Worm (Caenorhabditis elegans) whole organism, late embryonic: Measurements from ENCODE around the gene F55B11.5.

ENCODE experiments used
- C08G9.2 ChIP-seq: sonication (generic microtip); optimal IDR thresholded peaks from 2 replicates; lab custom pipeline; 2016; ENCODE audit warnings: mild to moderate bottlenecking, missing genetic modification characterization, moderate library complexity, missing compliant biosample characterization
- K09A11.1 ChIP-seq: sonication (generic microtip); optimal IDR thresholded peaks from 2 replicates; lab custom pipeline; 2017; ENCODE audit warnings: antibody characterized with exemption, mild to moderate bottlenecking, missing genetic modification characterization, missing compliant biosample characterization; ENCODE audit not compliant: insufficient read depth
- T23F11.4 ChIP-seq: fragments of 200-800 bp; sonication (Bioruptor generic); optimal IDR thresholded peaks from 2 replicates; lab custom pipeline; 2018; ENCODE audit warnings: mild to moderate bottlenecking, missing genetic modification characterization, missing compliant biosample characterization
- ahr-1 ChIP-seq: sonication (generic microtip); optimal IDR thresholded peaks from 2 replicates; lab custom pipeline; 2016; ENCODE audit warnings: missing genetic modification characterization, missing compliant biosample characterization
- ceh-14 ChIP-seq: sonication (generic microtip); optimal IDR thresholded peaks from 2 replicates; lab custom pipeline; 2016; ENCODE audit warnings: missing genotype, missing genetic modification characterization, missing compliant biosample characterization
- ceh-18 ChIP-seq: sonication (generic microtip); optimal IDR thresholded peaks from 2 replicates; lab custom pipeline; 2016; ENCODE audit warnings: missing genetic modification characterization, missing compliant biosample characterization
- ceh-22 ChIP-seq: sonication (generic microtip); optimal IDR thresholded peaks from 2 replicates; lab custom pipeline; 2017; ENCODE audit warnings: missing biosample characterization, missing genetic modification characterization
- ceh-31 ChIP-seq: sonication (generic microtip); optimal IDR thresholded peaks from 2 replicates; lab custom pipeline; 2016; ENCODE audit warnings: missing genetic modification characterization, missing compliant biosample characterization
- ceh-34 ChIP-seq: sonication (generic microtip); optimal IDR thresholded peaks from 2 replicates; lab custom pipeline; 2016; ENCODE audit warnings: mild to moderate bottlenecking, missing genetic modification characterization, missing compliant biosample characterization
- ceh-45 ChIP-seq: fragments of 200-800 bp; sonication (Bioruptor generic); IDR thresholded peaks from 2 replicates; pipeline ENCODE4 v1.3.6; 2022; ENCODE audit warnings: missing genetic modification reagents, missing genetic modification characterization, missing compliant biosample characterization
- ceh-9 ChIP-seq: sonication (generic microtip); optimal IDR thresholded peaks from 2 replicates; lab custom pipeline; 2016; ENCODE audit warnings: mild to moderate bottlenecking, missing genetic modification characterization, inconsistent platforms, missing compliant biosample characterization
- elt-2 ChIP-seq: sonication (generic microtip); optimal IDR thresholded peaks from 2 replicates; lab custom pipeline; 2016; ENCODE audit warnings: missing genetic modification reagents, missing genetic modification characterization, missing compliant biosample characterization
- elt-4 ChIP-seq: sonication (generic microtip); optimal IDR thresholded peaks from 2 replicates; lab custom pipeline; 2016; ENCODE audit warnings: missing genetic modification characterization, missing compliant biosample characterization
- ets-4 ChIP-seq: sonication (generic microtip); optimal IDR thresholded peaks from 2 replicates; lab custom pipeline; 2016; ENCODE audit warnings: missing genetic modification characterization, missing compliant biosample characterization
- fkh-6 ChIP-seq: sonication (generic microtip); optimal IDR thresholded peaks from 2 replicates; lab custom pipeline; 2016; ENCODE audit warnings: missing genetic modification characterization, missing compliant biosample characterization
- gmeb-2 ChIP-seq: sonication (generic microtip); optimal IDR thresholded peaks from 2 replicates; lab custom pipeline; 2016; ENCODE audit warnings: missing genetic modification characterization, inconsistent platforms, missing compliant biosample characterization
- hlh-8 ChIP-seq: sonication (generic microtip); optimal IDR thresholded peaks from 2 replicates; lab custom pipeline; 2016; ENCODE audit warnings: missing genotype, missing genetic modification characterization, missing compliant biosample characterization
- lim-6 ChIP-seq: sonication (generic microtip); optimal IDR thresholded peaks from 2 replicates; lab custom pipeline; 2016; ENCODE audit warnings: missing genetic modification characterization, missing compliant biosample characterization
- lin-11 ChIP-seq: fragments of 200-800 bp; sonication (Bioruptor generic); optimal IDR thresholded peaks from 2 replicates; lab custom pipeline; 2018; ENCODE audit warnings: mild to moderate bottlenecking, missing genetic modification characterization, missing compliant biosample characterization
- madf-2 ChIP-seq: sonication (generic microtip); optimal IDR thresholded peaks from 2 replicates; lab custom pipeline; 2017; ENCODE audit warnings: missing genetic modification characterization, missing compliant biosample characterization
- odd-2 ChIP-seq: sonication (generic microtip); optimal IDR thresholded peaks from 2 replicates; lab custom pipeline; 2017; ENCODE audit warnings: antibody characterized with exemption, mild to moderate bottlenecking, missing genetic modification characterization, missing compliant biosample characterization
- pax-1 ChIP-seq: fragments of 150-350 bp; optimal IDR thresholded peaks from 2 replicates; lab custom pipeline; 2014; ENCODE audit warnings: missing biosample characterization, missing genetic modification characterization
- pha-2 ChIP-seq: sonication (generic microtip); optimal IDR thresholded peaks from 2 replicates; lab custom pipeline; 2017; ENCODE audit warnings: mild to moderate bottlenecking, missing genetic modification characterization, missing compliant biosample characterization
- pros-1 ChIP-seq: fragments of 150-350 bp; optimal IDR thresholded peaks from 2 replicates; lab custom pipeline; 2014; ENCODE audit warnings: missing biosample characterization, missing genetic modification reagents, missing genetic modification characterization
- rnt-1 ChIP-seq: sonication (generic microtip); optimal IDR thresholded peaks from 2 replicates; lab custom pipeline; 2016; ENCODE audit warnings: missing genetic modification characterization, missing compliant biosample characterization
- sdc-2 ChIP-seq: sonication (generic microtip); optimal IDR thresholded peaks from 2 replicates; lab custom pipeline; 2016; ENCODE audit warnings: missing genotype, missing genetic modification characterization, missing compliant biosample characterization
- tbx-2 ChIP-seq: sonication (generic microtip); optimal IDR thresholded peaks from 2 replicates; lab custom pipeline; 2016; ENCODE audit warnings: missing genetic modification characterization, missing compliant biosample characterization
- ttx-3 ChIP-seq: sonication (generic microtip); optimal IDR thresholded peaks from 2 replicates; lab custom pipeline; 2016; ENCODE audit warnings: missing genetic modification reagents, missing genetic modification characterization, missing compliant biosample characterization
- unc-3 ChIP-seq, 2 experiments: fragments of 200-800 bp in 1 of 2; sonication (Bioruptor generic) in 1 of 2; sonication (generic microtip) in 1 of 2; conservative IDR thresholded peaks in 1 of 2; optimal IDR thresholded peaks in 1 of 2; 2 replicates each; pipeline versions ENCODE4 v1.3.6 to Lab custom; 2016 to 2022; ENCODE audit warnings: missing compliant biosample characterization in 2 of 2, missing genetic modification characterization in 2 of 2, missing genetic modification reagents in 1 of 2
- unc-55 ChIP-seq: sonication (generic microtip); optimal IDR thresholded peaks from 2 replicates; lab custom pipeline; 2017; ENCODE audit warnings: missing biosample characterization, missing genetic modification reagents, missing genetic modification characterization
- ztf-16 ChIP-seq: sonication (generic microtip); optimal IDR thresholded peaks from 2 replicates; lab custom pipeline; 2017; ENCODE audit warnings: missing genetic modification characterization, missing compliant biosample characterization

F55B11.5 gene

DNA sequence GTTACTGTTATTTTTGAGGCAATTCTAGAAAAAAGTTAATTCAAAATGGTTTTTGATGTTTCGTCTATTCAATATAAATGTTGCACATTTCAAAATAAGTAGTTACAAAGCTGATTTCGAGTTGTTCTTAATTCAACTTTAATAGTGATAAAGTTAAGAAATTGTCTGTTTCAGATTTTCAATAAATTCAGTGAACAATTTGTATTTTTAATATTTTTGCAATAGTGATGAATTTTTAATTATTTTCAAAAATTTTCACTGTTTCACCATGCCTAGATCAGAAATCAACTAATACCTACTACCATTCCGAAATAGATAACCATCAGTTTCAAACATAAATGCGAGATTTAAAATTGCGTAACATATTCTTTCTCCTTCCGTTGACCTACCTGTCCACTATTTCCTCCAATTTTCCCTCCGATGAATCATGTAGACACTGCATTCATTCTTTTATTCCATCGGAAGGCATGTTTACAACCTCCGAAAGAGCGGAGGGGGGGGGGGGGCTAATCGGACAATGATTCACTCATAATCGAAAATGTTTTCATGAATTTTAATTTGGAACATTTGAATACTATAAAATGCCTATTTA lies 37.4 kb upstream of the F55B11.5 start:
- TF ChIP-seq ceh-18 (tag; lab: Kevin White, UChicago) (no peak), ets-4 (tag; lab: Kevin White, UChicago) (no peak), pros-1 (no peak), hlh-8 (tag; lab: Kevin White, UChicago) (no peak), tbx-2 (tag; lab: Kevin White, UChicago) (no peak), fkh-6 (tag; lab: Kevin White, UChicago) (no peak), madf-2 (tag; lab: Kevin White, UChicago) (no peak), unc-3 (GFP tag; conservative IDR thresholded peaks at IDR 0.05; lab: Robert Waterston, UW) (no peak), unc-3 (tag; optimal IDR thresholded peaks at IDR 0.05; lab: Kevin White, UChicago) (no peak), ttx-3 (no peak), ceh-14 (tag; lab: Kevin White, UChicago) (no peak), gmeb-2 (no peak), pha-2 (tag; lab: Kevin White, UChicago) (no peak), lim-6 (no peak)

DNA sequence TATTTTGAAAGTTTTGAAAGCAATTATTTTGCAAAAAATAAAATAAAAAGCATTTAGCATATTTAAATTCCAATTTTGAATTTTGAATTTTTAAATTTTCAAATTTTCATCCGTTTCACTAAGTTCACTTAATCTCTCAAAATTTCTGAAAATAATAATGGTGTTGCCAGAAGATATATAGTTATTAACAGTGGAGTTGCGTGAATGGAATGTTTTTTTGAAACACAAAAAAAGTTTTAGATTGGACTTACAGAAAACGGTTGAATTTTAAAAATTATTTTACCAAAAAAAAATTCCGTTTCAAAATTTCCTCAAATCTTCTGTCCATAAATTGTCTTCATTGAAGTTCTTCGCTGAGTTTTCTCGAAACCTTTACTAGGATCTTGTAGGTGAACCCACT lies 36.2 kb upstream of the F55B11.5 start:
- no peak for TF ChIP-seq madf-2 (tag; lab: Kevin White, UChicago)
- TF ChIP-seq ceh-34 (tag; lab: Kevin White, UChicago) = no peak

DNA sequence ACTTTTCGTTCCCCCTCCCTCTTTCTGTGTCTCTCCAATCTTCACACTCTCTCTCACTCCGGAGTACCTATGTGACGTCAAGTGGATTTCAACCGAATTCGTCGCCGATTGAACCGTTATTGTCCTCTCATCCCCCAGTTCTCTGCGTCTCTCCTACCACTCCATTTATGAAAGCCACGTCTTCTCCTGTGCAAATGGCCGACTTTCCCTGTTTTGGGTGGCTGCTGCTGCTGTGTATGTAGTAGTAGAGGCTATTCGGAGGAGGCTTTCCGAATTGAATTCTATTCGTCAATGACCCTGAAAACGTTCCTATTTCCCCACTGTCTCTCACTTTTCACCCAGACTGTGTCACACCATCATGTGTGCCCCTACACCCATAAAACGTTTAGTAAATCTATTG lies 35.7 kb upstream of the F55B11.5 start:
- TF ChIP-seq pros-1 (peak; percentile 48), hlh-8 (tag; lab: Kevin White, UChicago) (no peak), odd-2 (tag; lab: Kevin White, UChicago) (no peak), K09A11.1 (tag; lab: Kevin White, UChicago) (no peak), ceh-31 (tag; lab: Kevin White, UChicago) (peak; percentile 31), lin-11 (tag; lab: Kevin White, UChicago) (no peak)
- TF ChIP-seq, all 69 proteins: peak for 2

DNA sequence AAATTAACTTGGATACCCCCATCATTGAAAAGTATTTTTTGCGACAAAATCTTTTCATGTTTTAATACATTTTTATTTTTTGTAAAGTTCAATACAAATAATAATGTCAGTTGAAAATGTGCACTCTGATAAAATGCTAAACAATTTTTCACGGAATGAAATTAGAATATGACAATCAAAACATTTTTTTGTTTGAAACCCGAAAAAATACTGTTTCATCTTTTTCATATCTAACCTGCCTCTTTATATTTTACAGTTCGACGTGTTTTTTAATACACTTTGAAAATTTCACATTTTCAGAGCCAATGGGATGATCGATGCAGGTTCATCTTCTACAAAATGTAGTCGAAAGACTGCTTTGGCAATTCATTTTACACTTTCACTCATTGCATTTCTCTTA lies 33.7 kb upstream of the F55B11.5 start, which contains the start of gene clc-8:
Gene clc-8, plus strand, starts transcription at position 301 of the 400 bp plus-strand sequence.
- TF ChIP-seq rnt-1 (no peak), pha-2 (tag; lab: Kevin White, UChicago) (no peak), ceh-31 (tag; lab: Kevin White, UChicago) (no peak), elt-2 (tag; lab: Kevin White, UChicago) (no peak), elt-4 (tag; lab: Kevin White, UChicago) (no peak), ahr-1 (tag; lab: Kevin White, UChicago) (no peak), T23F11.4 (GFP tag; lab: Kevin White, UChicago) (no peak), pros-1 (no peak), ceh-34 (tag; lab: Kevin White, UChicago) (no peak), ceh-9 (no peak), unc-55 (GFP tag; lab: Kevin White, UChicago) (no peak), C08G9.2 (tag; lab: Kevin White, UChicago) (no peak), ceh-14 (tag; lab: Kevin White, UChicago) (no peak), ceh-18 (tag; lab: Kevin White, UChicago) (no peak), ceh-22 (tag; lab: Kevin White, UChicago) (no peak), ets-4 (tag; lab: Kevin White, UChicago) (no peak), sdc-2 (tag; lab: Kevin White, UChicago) (no peak), ceh-45 (GFP tag; lab: Robert Waterston, UW) (no peak)

DNA sequence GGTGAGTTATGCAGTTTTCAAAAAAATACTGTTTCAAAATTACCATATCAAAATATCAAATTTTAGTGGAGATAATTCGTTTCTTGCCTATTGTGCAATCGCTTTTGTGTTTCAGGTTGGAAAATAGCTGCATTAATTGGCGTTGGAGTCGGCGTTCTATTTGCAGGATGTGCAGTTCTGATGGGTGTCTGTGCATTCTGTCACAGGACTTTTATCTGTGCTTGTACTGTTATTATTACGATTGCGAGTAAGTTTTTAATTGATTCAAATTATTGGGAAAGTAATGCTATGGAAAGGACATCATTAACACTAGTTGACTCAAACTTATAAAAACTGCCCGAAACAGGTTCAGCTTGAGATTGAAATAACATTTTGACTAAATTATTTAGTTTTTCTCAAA lies 32.7 kb upstream of the F55B11.5 start:
- TF ChIP-seq ztf-16 (tag; lab: Kevin White, UChicago) (no peak), ceh-31 (tag; lab: Kevin White, UChicago) (no peak), pax-1 (tag; lab: Kevin White, UChicago) (no peak)
